Fruit fly (Drosophila melanogaster) whole organism, wandering third instar larva: ENCODE results near the gene Ccp84Aa.

Experiments
- Abd-B ChIP-seq: fragments of >200 bp; optimal IDR thresholded peaks from 2 replicates; lab custom pipeline; 2017; ENCODE audit warnings: missing biosample characterization, missing genetic modification characterization
- CG9705 ChIP-seq: fragments of 200-800 bp; sonication (Bioruptor generic); optimal IDR thresholded peaks from 2 replicates; lab custom pipeline; 2018; ENCODE audit warnings: missing biosample characterization, mild to moderate bottlenecking, missing genetic modification characterization
- Hr83 ChIP-seq: fragments of 200-300 bp; sonication (Bioruptor generic); optimal IDR thresholded peaks from 2 replicates; lab custom pipeline; 2016; ENCODE audit warnings: missing biosample characterization, mild to moderate bottlenecking, missing genetic modification characterization, moderate library complexity; ENCODE audit not compliant: poor library complexity, severe bottlenecking
- Rel ChIP-seq, 2 experiments: fragments of 200-800 bp; sonication (Bioruptor generic) in 1 of 2; optimal IDR thresholded peaks; 2 replicates in 1 of 2; 3 replicates in 1 of 2; lab custom pipeline; 2016 to 2019; ENCODE audit warnings: mild to moderate bottlenecking in 2 of 2, missing biosample characterization in 2 of 2, missing genetic modification characterization in 2 of 2, moderate library complexity in 1 of 2
- Sp1 ChIP-seq: fragments of 200-800 bp; sonication (Bioruptor generic); optimal IDR thresholded peaks from 3 replicates; lab custom pipeline; 2019; ENCODE audit warnings: missing biosample characterization, mild to moderate bottlenecking, missing genetic modification characterization, moderate library complexity
- dl ChIP-seq, 2 experiments: fragments of 175-275, 200-275 bp in 1 of 2; fragments of 200-275 bp in 1 of 2; sonication (Bioruptor generic); optimal IDR thresholded peaks; lab custom pipeline; 2018; ENCODE audit warnings: mild to moderate bottlenecking in 2 of 2, missing biosample characterization in 2 of 2, missing genetic modification characterization in 2 of 2, moderate library complexity in 2 of 2; ENCODE audit not compliant: partially characterized antibody in 2 of 2, insufficient read depth in 1 of 2
- psq ChIP-seq: fragments of 200-800 bp; sonication (Bioruptor generic); optimal IDR thresholded peaks from 3 replicates; lab custom pipeline; 2017; ENCODE audit warnings: missing biosample characterization, mild to moderate bottlenecking, missing genetic modification characterization, moderate library complexity
- sage ChIP-seq: fragments of 200-800 bp; sonication (Bioruptor generic); optimal IDR thresholded peaks from 2 replicates; lab custom pipeline; 2016; ENCODE audit warnings: missing biosample characterization, mild to moderate bottlenecking, missing genetic modification characterization

- TF ChIP-seq dl (GFP tag; optimal IDR thresholded peaks at IDR 0.05; lab: Kevin White, UChicago; ENCODE audit: insufficient read depth in 1 of 2, partially characterized antibody in 2 of 2) (no peak), CG9705 (no peak), Hr83 (GFP tag; lab: Kevin White, UChicago) (no peak), psq (no peak), Rel (GFP tag; optimal IDR thresholded peaks at IDR 0.05; lab: Kevin White, UChicago) (no peak), Rel (tag; optimal IDR thresholded peaks at IDR 0.05; lab: Kevin White, UChicago) (no peak), sage (GFP tag; lab: Kevin White, UChicago) (no peak), Sp1 (GFP tag; lab: Kevin White, UChicago) (no peak), Abd-B (GFP tag; lab: Kevin White, UChicago) (no peak)
These were observed 19.8 kb downstream of the Ccp84Aa start for dm6 chr3R:6723537-6724171.
